Fruit fly (Drosophila melanogaster): ENCODE results near the gene btd.
A peak's percentile ranks its signal among the peaks of the same experiment; 100 is the strongest.

Gene btd

dm6 chrX:9731515-9731914, 37.5 kb downstream of the btd start:
- no peak for TF ChIP-seq sage (GFP tag; optimal IDR thresholded peaks at IDR 0.05)
- TF ChIP-seq Dif (GFP tag; optimal IDR thresholded peaks at IDR 0.05; ENCODE audit: partially characterized antibody), result no peak
- TF ChIP-seq Vsx2 (GFP tag; optimal IDR thresholded peaks at IDR 0.05; ENCODE audit: partially characterized antibody), result no peak
- no peak for TF ChIP-seq woc (GFP tag; optimal IDR thresholded peaks at IDR 0.05)
- TF ChIP-seq Myc (optimal IDR thresholded peaks at IDR 0.05), result no peak
- no peak for TF ChIP-seq HLH106 (tag; optimal IDR thresholded peaks at IDR 0.05)
- TF ChIP-seq Sp1 (GFP tag; optimal IDR thresholded peaks at IDR 0.05), result no peak
- TF ChIP-seq Mio (GFP tag; optimal IDR thresholded peaks at IDR 0.05), result no peak
- TF ChIP-seq psq (GFP tag; optimal IDR thresholded peaks at IDR 0.05), result no peak
- no peak for TF ChIP-seq Hr83 (GFP tag; optimal IDR thresholded peaks at IDR 0.05; ENCODE audit: poor library complexity, severe bottlenecking)
- no peak for TF ChIP-seq sv (GFP tag; optimal IDR thresholded peaks at IDR 0.05)
- no peak for TF ChIP-seq CG32264 (GFP tag; optimal IDR thresholded peaks at IDR 0.05)
- TF ChIP-seq Hnf4 (GFP tag; optimal IDR thresholded peaks at IDR 0.05), result no peak
- no peak for TF ChIP-seq GATAd (GFP tag; optimal IDR thresholded peaks at IDR 0.05)
- no peak for TF ChIP-seq foxo (GFP tag; optimal IDR thresholded peaks at IDR 0.05)
- no peak for TF ChIP-seq rgr (GFP tag; optimal IDR thresholded peaks at IDR 0.05)
- no peak for TF ChIP-seq Abd-B (GFP tag; optimal IDR thresholded peaks at IDR 0.05)

DNA sequence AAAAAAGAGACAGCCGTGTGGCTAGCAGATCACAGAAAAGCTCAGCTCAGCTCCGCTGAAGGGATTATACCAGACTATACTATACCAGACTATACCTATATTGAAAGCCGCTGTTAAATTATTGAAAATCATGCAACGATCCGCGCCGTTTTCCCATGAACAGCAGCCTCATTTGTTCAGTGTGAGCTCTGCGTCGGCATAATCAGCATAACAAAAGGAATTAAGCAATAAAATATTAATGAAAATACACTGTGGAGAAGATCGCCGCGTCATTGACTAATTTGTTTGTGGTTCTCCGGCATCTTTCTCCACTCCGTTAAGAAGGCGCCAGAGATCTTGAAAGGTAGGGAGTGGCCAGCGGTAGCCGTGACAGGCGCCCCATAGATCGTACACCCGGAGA, 39.2 kb downstream of the btd start:
- TF ChIP-seq Rel (GFP tag; optimal IDR thresholded peaks at IDR 0.05) (no peak), Rel (tag; optimal IDR thresholded peaks at IDR 0.05) (no peak)

DNA sequence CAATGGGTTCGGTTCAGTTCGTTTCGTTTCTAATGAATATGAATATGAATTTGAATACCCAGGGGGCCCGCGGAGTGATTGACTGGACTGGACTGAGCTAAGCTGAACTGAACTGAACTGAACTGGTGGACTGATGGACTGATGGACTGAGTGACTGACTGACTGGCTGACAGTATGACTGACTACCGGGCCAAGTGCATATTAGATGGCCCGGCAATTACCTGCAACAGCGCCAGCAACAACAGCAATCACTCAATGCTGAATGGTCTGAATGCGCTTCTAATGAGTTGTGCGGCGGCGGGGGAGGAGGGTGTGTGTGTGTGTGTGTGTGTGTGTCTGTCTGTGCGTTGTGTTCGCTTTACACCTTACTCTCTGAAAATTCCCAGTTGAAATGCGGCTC, 40.8 kb downstream of the btd start:
- TF ChIP-seq rgr (GFP tag; optimal IDR thresholded peaks at IDR 0.05) (no peak), br (GFP tag; optimal IDR thresholded peaks at IDR 0.05) (no peak), Dfd (GFP tag; optimal IDR thresholded peaks at IDR 0.05) (peak; percentile 45), jim (GFP tag; optimal IDR thresholded peaks at IDR 0.05) (no peak)

DNA sequence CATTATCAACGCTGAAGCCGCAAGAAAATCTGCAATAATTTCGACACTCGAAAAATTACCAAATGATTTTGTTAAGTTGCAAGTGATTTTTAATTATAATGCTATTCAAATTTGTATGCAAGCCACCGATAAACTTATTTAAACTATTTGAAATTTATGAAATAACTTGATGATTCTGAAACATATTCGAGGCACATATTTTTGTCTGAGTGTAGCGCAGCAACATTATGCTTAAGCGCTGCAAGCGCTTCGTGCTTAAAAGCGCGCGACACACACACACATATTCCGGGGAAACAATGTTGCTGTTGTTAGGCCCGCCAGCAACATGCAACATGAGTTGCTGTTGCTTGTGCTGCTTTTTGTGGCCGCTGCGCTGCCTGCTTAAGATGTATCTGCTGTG, 44.6 kb downstream of the btd start:
- TF ChIP-seq woc (GFP tag; optimal IDR thresholded peaks at IDR 0.05), result peak; percentile 10
- TF ChIP-seq CG32264 (GFP tag; optimal IDR thresholded peaks at IDR 0.05), result no peak
- TF ChIP-seq ey (GFP tag; optimal IDR thresholded peaks at IDR 0.05), result peak; percentile 6
- TF ChIP-seq Dif (GFP tag; optimal IDR thresholded peaks at IDR 0.05; ENCODE audit: partially characterized antibody), result no peak
- TF ChIP-seq foxo (GFP tag; optimal IDR thresholded peaks at IDR 0.05), result peak in 1 of 2 experiments; percentile 31
- peak; percentile 7 for TF ChIP-seq dmrt93B (GFP tag; optimal IDR thresholded peaks at IDR 0.05)
- TF ChIP-seq Hr78 (GFP tag; optimal IDR thresholded peaks at IDR 0.05), result no peak
- TF ChIP-seq HLH106 (tag; optimal IDR thresholded peaks at IDR 0.05), result peak; percentile 27
- peak; percentile 45 for TF ChIP-seq fru (GFP tag; optimal IDR thresholded peaks at IDR 0.05)
- peak; percentile 10 for TF ChIP-seq psq (GFP tag; optimal IDR thresholded peaks at IDR 0.05)
- peak; percentile 56 for TF ChIP-seq Sp1 (GFP tag; optimal IDR thresholded peaks at IDR 0.05)
- TF ChIP-seq br (GFP tag; optimal IDR thresholded peaks at IDR 0.05), result peak; percentile 3

dm6 chrX:9740269-9740668, 46.3 kb downstream of the btd start:
- TF ChIP-seq br (GFP tag; optimal IDR thresholded peaks at IDR 0.05) (no peak), psq (GFP tag; optimal IDR thresholded peaks at IDR 0.05) (no peak), h (GFP tag; optimal IDR thresholded peaks at IDR 0.05) (no peak), CG9705 (GFP tag; optimal IDR thresholded peaks at IDR 0.05) (no peak), OdsH (GFP tag; optimal IDR thresholded peaks at IDR 0.05) (no peak), fru (GFP tag; optimal IDR thresholded peaks at IDR 0.05) (no peak), rgr (GFP tag; optimal IDR thresholded peaks at IDR 0.05) (no peak), brk (GFP tag; optimal IDR thresholded peaks at IDR 0.05) (no peak), sv (GFP tag; optimal IDR thresholded peaks at IDR 0.05) (no peak), Mio (GFP tag; optimal IDR thresholded peaks at IDR 0.05) (no peak), Hnf4 (GFP tag; optimal IDR thresholded peaks at IDR 0.05) (no peak), dsf (GFP tag; optimal IDR thresholded peaks at IDR 0.05; ENCODE audit: borderline replicate concordance) (no peak)

dm6 chrX:9742084-9742483, 48.1 kb downstream of the btd start:
- TF ChIP-seq h (GFP tag; optimal IDR thresholded peaks at IDR 0.05), result peak; percentile 34
- peak; percentile 1 for TF ChIP-seq OdsH (GFP tag; optimal IDR thresholded peaks at IDR 0.05)
- peak; percentile 14 for TF ChIP-seq br (GFP tag; optimal IDR thresholded peaks at IDR 0.05)
- peak; percentile 27 for TF ChIP-seq ey (GFP tag; optimal IDR thresholded peaks at IDR 0.05)
- peak; percentile 6 for TF ChIP-seq psq (GFP tag; optimal IDR thresholded peaks at IDR 0.05)
- no peak for TF ChIP-seq pan (optimal IDR thresholded peaks at IDR 0.05)
- peak; percentile 34 for TF ChIP-seq rgr (GFP tag; optimal IDR thresholded peaks at IDR 0.05)
- peak; percentile 27 for TF ChIP-seq woc (GFP tag; optimal IDR thresholded peaks at IDR 0.05)
- peak; percentile 39 for TF ChIP-seq HLH106 (tag; optimal IDR thresholded peaks at IDR 0.05)
- peak; percentile 55 for TF ChIP-seq Sp1 (GFP tag; optimal IDR thresholded peaks at IDR 0.05)
- no peak for TF ChIP-seq CrebA (GFP tag; optimal IDR thresholded peaks at IDR 0.05; ENCODE audit: borderline replicate concordance)

Data from whole organism, wandering third instar larva.